Worm (Caenorhabditis elegans) whole organism, L3 larva: ENCODE data around the gene Y57A10A.27.

Source experiments
- ama-1 ChIP-seq: fragments of 150-350 bp; optimal IDR thresholded peaks from 2 replicates; lab custom pipeline; 2018
- ceh-82 ChIP-seq: fragments of 150-350 bp; optimal IDR thresholded peaks from 2 replicates; lab custom pipeline; 2014; ENCODE audit warnings: missing biosample characterization, missing genetic modification characterization
- egl-27 ChIP-seq: sonication (generic microtip); optimal IDR thresholded peaks from 4 replicates; lab custom pipeline; 2017; ENCODE audit warnings: missing biosample characterization, missing genetic modification reagents, missing genetic modification characterization
- nhr-23 ChIP-seq: fragments of 150-350 bp; optimal IDR thresholded peaks from 2 replicates; lab custom pipeline; 2014; ENCODE audit warnings: missing biosample characterization, missing genetic modification reagents, missing genetic modification characterization
- nhr-43 ChIP-seq: sonication (generic microtip); optimal IDR thresholded peaks from 2 replicates; lab custom pipeline; 2016; ENCODE audit warnings: mild to moderate bottlenecking, missing genetic modification characterization, missing compliant biosample characterization; ENCODE audit not compliant: poor library complexity, severe bottlenecking
- nhr-67 ChIP-seq: fragments of 150-350 bp; optimal IDR thresholded peaks from 2 replicates; lab custom pipeline; 2014; ENCODE audit warnings: missing biosample characterization, missing genetic modification characterization
- nhr-77 ChIP-seq: fragments of 150-350 bp; optimal IDR thresholded peaks from 2 replicates; lab custom pipeline; 2014; ENCODE audit warnings: missing biosample characterization, missing genetic modification characterization

Gene Y57A10A.27

DNA sequence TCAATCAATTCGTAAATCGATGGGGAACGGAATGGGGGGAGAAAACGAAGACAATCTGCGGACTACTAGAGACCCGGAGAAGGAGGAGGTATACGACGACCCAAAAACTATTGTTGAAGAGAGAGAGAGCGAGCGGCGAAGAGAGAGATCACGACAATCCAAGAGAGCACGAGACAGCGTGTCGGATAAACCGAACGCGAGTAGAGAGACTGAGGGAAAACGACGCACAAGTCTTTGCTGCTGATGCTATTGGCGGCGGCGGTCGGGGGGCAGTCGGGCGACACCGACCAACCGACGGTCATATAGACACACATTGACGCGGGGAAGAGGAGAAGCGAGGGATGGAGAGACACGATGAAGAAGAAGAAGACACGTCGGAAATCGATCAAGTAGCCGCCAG, 52.3 kb downstream of the Y57A10A.27 start (continued):
- TF ChIP-seq nhr-67: no peak
- peak; percentile 65 for TF ChIP-seq nhr-23 (tag; lab: Kevin White, UChicago)
- TF ChIP-seq nhr-43: peak; percentile 67
- peak; percentile 5 for TF ChIP-seq ama-1 (lab: Kevin White, UChicago)
- TF ChIP-seq egl-27 (tag; lab: Kevin White, UChicago): peak; percentile 27
- no peak for TF ChIP-seq ceh-82 (tag; lab: Kevin White, UChicago)
- no peak for TF ChIP-seq nhr-77 (tag; lab: Kevin White, UChicago)
